Fruit fly (Drosophila melanogaster) whole organism, embryonic: Measurements from ENCODE around the gene yin.

Source experiments
- Asciz ChIP-seq: fragments of 200-800 bp; sonication (Bioruptor generic); optimal IDR thresholded peaks from 2 replicates; lab custom pipeline; 2017; ENCODE audit warnings: missing biosample characterization, mild to moderate bottlenecking, missing genetic modification characterization, missing genetic modification reagents
- Blimp-1 ChIP-seq: fragments of 200-800 bp; sonication (Bioruptor generic); optimal IDR thresholded peaks from 3 replicates; lab custom pipeline; 2018; ENCODE audit warnings: missing biosample characterization, missing genetic modification characterization, mild to moderate bottlenecking, moderate library complexity, missing genetic modification reagents
- CG10267 ChIP-seq: fragments of 200-800 bp; sonication (Bioruptor generic); optimal IDR thresholded peaks from 2 replicates; lab custom pipeline; 2018; ENCODE audit warnings: missing biosample characterization, mild to moderate bottlenecking, missing genetic modification characterization, moderate library complexity
- CG10321 ChIP-seq: fragments of 200-800 bp; sonication (Bioruptor generic); IDR thresholded peaks from 2 replicates; pipeline ENCODE4 v1.3.6; 2022; ENCODE audit warnings: missing biosample characterization, missing genetic modification characterization
- CG12942 ChIP-seq: fragments of 200-800 bp; sonication (Bioruptor generic); optimal IDR thresholded peaks from 3 replicates; lab custom pipeline; 2016; ENCODE audit warnings: missing biosample characterization, missing genetic modification characterization
- CG13775 ChIP-seq: fragments of 200-800 bp; sonication (Bioruptor generic); optimal IDR thresholded peaks from 3 replicates; lab custom pipeline; 2017; ENCODE audit warnings: missing biosample characterization, mild to moderate bottlenecking, missing genetic modification characterization
- CG17361 ChIP-seq: fragments of 200-800 bp; sonication (Bioruptor generic); IDR thresholded peaks from 3 replicates; pipeline ENCODE4 v1.3.6; 2022; ENCODE audit warnings: missing biosample characterization, missing genetic modification characterization
- CG1792 ChIP-seq: fragments of 200-800 bp; sonication (Bioruptor generic); optimal IDR thresholded peaks from 2 replicates; lab custom pipeline; 2016; ENCODE audit warnings: missing biosample characterization, missing genetic modification characterization
- CG2116 ChIP-seq: fragments of 200-800 bp; sonication (Bioruptor generic); optimal IDR thresholded peaks from 3 replicates; lab custom pipeline; 2018; ENCODE audit warnings: missing biosample characterization, mild to moderate bottlenecking, missing genetic modification characterization
- CG31365 ChIP-seq: fragments of 200-800 bp; sonication (Bioruptor generic); optimal IDR thresholded peaks from 2 replicates; lab custom pipeline; 2018; ENCODE audit warnings: missing biosample characterization, mild to moderate bottlenecking, missing genetic modification characterization
- CG3163 ChIP-seq: fragments of 200-800 bp; sonication (Bioruptor generic); optimal IDR thresholded peaks from 3 replicates; lab custom pipeline; 2016; ENCODE audit warnings: missing biosample characterization, missing genetic modification characterization
- CG32532 ChIP-seq: fragments of 200-800 bp; sonication (Bioruptor generic); IDR thresholded peaks from 2 replicates; pipeline ENCODE4 v1.3.6; 2022; ENCODE audit warnings: missing biosample characterization, missing genetic modification characterization
- CG3838 ChIP-seq: fragments of 200-800 bp; sonication (Bioruptor generic); optimal IDR thresholded peaks from 3 replicates; lab custom pipeline; 2016; ENCODE audit warnings: missing biosample characterization, missing genetic modification characterization
- CG6175 ChIP-seq: fragments of 200-800 bp; sonication (Bioruptor generic); IDR thresholded peaks from 3 replicates; pipeline ENCODE4 v1.3.6; 2022; ENCODE audit warnings: missing biosample characterization, missing genetic modification characterization
- CG7372 ChIP-seq: fragments of 200-800 bp; sonication (Bioruptor generic); IDR thresholded peaks from 2 replicates; pipeline ENCODE4 v1.3.6; 2022; ENCODE audit warnings: missing biosample characterization, missing genetic modification characterization
- CG8290 ChIP-seq, 3 experiments: fragments of 200-800 bp; sonication (Bioruptor generic); optimal IDR thresholded peaks; 2 replicates each; lab custom pipeline; 2016 to 2019; ENCODE audit warnings: missing biosample characterization in 3 of 3, missing genetic modification characterization in 3 of 3, mild to moderate bottlenecking in 2 of 3, moderate library complexity in 1 of 3
- CG8359 ChIP-seq: fragments of 200-800 bp; sonication (Bioruptor generic); optimal IDR thresholded peaks from 2 replicates; lab custom pipeline; 2017; ENCODE audit warnings: missing biosample characterization, mild to moderate bottlenecking, missing genetic modification characterization, borderline replicate concordance
- D ChIP-seq, 2 experiments: fragments of 200-800 bp in 1 of 2; fragments of >200 bp in 1 of 2; sonication (Bioruptor generic) in 1 of 2; optimal IDR thresholded peaks; 2 replicates in 1 of 2; 3 replicates in 1 of 2; lab custom pipeline; 2017; ENCODE audit warnings: mild to moderate bottlenecking in 1 of 2, missing biosample characterization in 1 of 2, missing genetic modification characterization in 1 of 2, missing genetic modification reagents in 1 of 2
- Doc3 ChIP-seq: fragments of 200-800 bp; sonication (Bioruptor generic); IDR thresholded peaks from 3 replicates; pipeline ENCODE4 v1.3.6; 2022; ENCODE audit warnings: missing biosample characterization, missing genetic modification characterization; ENCODE audit not compliant: partially characterized antibody
- Drgx ChIP-seq: fragments of 200-800 bp; sonication (Bioruptor generic); IDR thresholded peaks from 2 replicates; pipeline ENCODE4 v1.3.6; 2022; ENCODE audit warnings: missing biosample characterization, missing genetic modification characterization
- Ets65A ChIP-seq: fragments of 200-800 bp; sonication (Bioruptor generic); peaks from one replicate; lab custom pipeline; 2016; ENCODE audit warnings: missing biosample characterization, missing genetic modification characterization
- Hey ChIP-seq: fragments of 200-800 bp; sonication (Bioruptor generic); optimal IDR thresholded peaks from 3 replicates; lab custom pipeline; 2018; ENCODE audit warnings: missing biosample characterization, mild to moderate bottlenecking, missing genetic modification characterization
- Med ChIP-seq: fragments of 200-800 bp; sonication (Bioruptor generic); peaks from one replicate; lab custom pipeline; 2016; ENCODE audit warnings: missing biosample characterization, missing genetic modification characterization, mild to moderate bottlenecking, inconsistent platforms, moderate library complexity
- NC2β ChIP-seq: fragments of 200-800 bp; sonication (Bioruptor generic); optimal IDR thresholded peaks from 2 replicates; lab custom pipeline; 2016; ENCODE audit warnings: missing biosample characterization, missing genetic modification characterization
- Opbp ChIP-seq: fragments of 200-800 bp; sonication (Bioruptor generic); IDR thresholded peaks from 3 replicates; pipeline ENCODE4 v1.3.6; 2022; ENCODE audit warnings: missing biosample characterization, missing genetic modification characterization; ENCODE audit not compliant: partially characterized antibody
- Rfx ChIP-seq: fragments of 200-800 bp; sonication (Bioruptor generic); IDR thresholded peaks from 2 replicates; pipeline ENCODE4 v1.3.6; 2022; ENCODE audit warnings: missing biosample characterization, missing genetic modification characterization
- ab ChIP-seq: fragments of 200-800 bp; sonication (Bioruptor generic); optimal IDR thresholded peaks from 2 replicates; lab custom pipeline; 2016; ENCODE audit warnings: missing biosample characterization, missing genetic modification characterization
- ac ChIP-seq: fragments of 200-800 bp; sonication (Bioruptor generic); optimal IDR thresholded peaks from 3 replicates; lab custom pipeline; 2017; ENCODE audit warnings: missing biosample characterization, mild to moderate bottlenecking, missing genetic modification characterization
- amos ChIP-seq: fragments of 200-800 bp; sonication (Bioruptor generic); IDR thresholded peaks from 2 replicates; pipeline ENCODE4 v1.3.6; 2022; ENCODE audit warnings: missing biosample characterization, missing genetic modification characterization; ENCODE audit not compliant: partially characterized antibody
- chinmo ChIP-seq: fragments of 200-800 bp; sonication (Bioruptor generic); IDR thresholded peaks from 4 replicates; pipeline ENCODE4 v1.3.6; 2022; ENCODE audit warnings: missing biosample characterization, missing genetic modification characterization; ENCODE audit not compliant: partially characterized antibody
- ci ChIP-seq: fragments of 200-800 bp; sonication (Bioruptor generic); IDR thresholded peaks from 3 replicates; pipeline ENCODE4 v1.3.6; 2022; ENCODE audit warnings: missing biosample characterization, missing genetic modification characterization
- gcm ChIP-seq: fragments of 200-800 bp; sonication (Bioruptor generic); optimal IDR thresholded peaks from 2 replicates; lab custom pipeline; 2019; ENCODE audit warnings: missing biosample characterization, mild to moderate bottlenecking, missing genetic modification characterization, moderate library complexity
- gt ChIP-seq: fragments of 200-800 bp; sonication (Bioruptor generic); IDR thresholded peaks from 2 replicates; pipeline ENCODE4 v1.3.6; 2022; ENCODE audit warnings: missing biosample characterization, missing genetic modification characterization
- her ChIP-seq: fragments of 200-800 bp; sonication (Bioruptor generic); optimal IDR thresholded peaks from 2 replicates; lab custom pipeline; 2016; ENCODE audit warnings: missing biosample characterization, missing genetic modification characterization
- jing ChIP-seq: fragments of 200-800 bp; sonication (Bioruptor generic); optimal IDR thresholded peaks from 2 replicates; lab custom pipeline; 2018; ENCODE audit warnings: missing biosample characterization, mild to moderate bottlenecking, missing genetic modification characterization
- kni ChIP-seq: fragments of 200-800 bp; sonication (Bioruptor generic); optimal IDR thresholded peaks from 3 replicates; lab custom pipeline; 2017; ENCODE audit warnings: mild to moderate bottlenecking, missing biosample characterization, missing genetic modification reagents, missing genetic modification characterization
- lov ChIP-seq, 2 experiments: fragments of 200-800 bp in 1 of 2; fragments of >200 bp in 1 of 2; sonication (Bioruptor generic) in 1 of 2; IDR thresholded peaks in 1 of 2; optimal IDR thresholded peaks in 1 of 2; 2 replicates in 1 of 2; 3 replicates in 1 of 2; pipeline versions ENCODE4 v1.3.6 to Lab custom; 2017 to 2022; ENCODE audit warnings: missing biosample characterization in 1 of 2, missing genetic modification characterization in 1 of 2
- nom ChIP-seq: fragments of 200-800 bp; sonication (Bioruptor generic); optimal IDR thresholded peaks from 2 replicates; lab custom pipeline; 2017; ENCODE audit warnings: missing biosample characterization, missing genetic modification characterization, mild to moderate bottlenecking, moderate library complexity, missing genetic modification reagents
- row ChIP-seq: fragments of 200-800 bp; sonication (Bioruptor generic); IDR thresholded peaks from 3 replicates; pipeline ENCODE4 v1.3.6; 2022; ENCODE audit warnings: missing biosample characterization, missing genetic modification characterization
- sens ChIP-seq: fragments of 200-800 bp; sonication (Bioruptor generic); peaks from one replicate; lab custom pipeline; 2016; ENCODE audit warnings: missing biosample characterization, missing genetic modification characterization
- stwl ChIP-seq: fragments of 200-800 bp; sonication (Bioruptor generic); optimal IDR thresholded peaks from 3 replicates; lab custom pipeline; 2018; ENCODE audit warnings: missing biosample characterization, mild to moderate bottlenecking, missing genetic modification characterization, moderate library complexity
- tll ChIP-seq, 2 experiments: fragments of 200-800 bp in 1 of 2; fragments of >200 bp in 1 of 2; sonication (Bioruptor generic) in 1 of 2; optimal IDR thresholded peaks; 2 replicates each; lab custom pipeline; 2017 to 2019; ENCODE audit warnings: missing biosample characterization in 2 of 2, missing genetic modification characterization in 2 of 2, mild to moderate bottlenecking in 1 of 2, moderate library complexity in 1 of 2
- vvl ChIP-seq: fragments of 200-800 bp; sonication (Bioruptor generic); IDR thresholded peaks from 2 replicates; pipeline ENCODE4 v1.3.6; 2022; ENCODE audit warnings: missing biosample characterization, missing genetic modification characterization
- yki ChIP-seq: fragments of >200 bp; optimal IDR thresholded peaks from 3 replicates; lab custom pipeline; 2018
- z ChIP-seq: fragments of 200-800 bp; sonication (Bioruptor generic); IDR thresholded peaks from 3 replicates; pipeline ENCODE4 v1.3.6; 2022; ENCODE audit warnings: missing biosample characterization, missing genetic modification characterization
- zfh1 ChIP-seq: fragments of 200-800 bp; sonication (Bioruptor generic); IDR thresholded peaks from 3 replicates; pipeline ENCODE4 v1.3.6; 2022; ENCODE audit warnings: missing biosample characterization, missing genetic modification characterization

The yin gene

dm6 chrX:3861183-3861582 is 10.6 kb downstream of the yin start (continued):
- TF ChIP-seq gcm (GFP tag; lab: Kevin White, UChicago), result peak; percentile 22
- no peak for TF ChIP-seq CG17361 (GFP tag; lab: Robert Waterston, UW)
- peak; percentile 19; the same call in 1 of the 3 replicates for TF ChIP-seq row (GFP tag; lab: Robert Waterston, UW)
- TF ChIP-seq Ets65A (GFP tag; lab: Kevin White, UChicago), result no peak
- peak; percentile 19; the same call in 1 of the 2 replicates for TF ChIP-seq amos
- no peak for TF ChIP-seq CG7372
- TF ChIP-seq z (GFP tag; lab: Robert Waterston, UW), result no peak
- TF ChIP-seq stwl (tag; lab: Kevin White, UChicago), result peak; percentile 46
- TF ChIP-seq Opbp (GFP tag; lab: Robert Waterston, UW), result 0 out of 3 replicates have a peak, but pooled peaks have one; percentile 31
- peak; percentile 74 for TF ChIP-seq CG8290 (GFP tag; optimal IDR thresholded peaks at IDR 0.05; lab: Kevin White, UChicago)
- TF ChIP-seq CG8290 (tag; optimal IDR thresholded peaks at IDR 0.05; lab: Kevin White, UChicago), result peak in 1 of 2 experiments; percentile 11
- no peak for TF ChIP-seq CG10267 (tag; lab: Kevin White, UChicago)
- peak; percentile 6 for TF ChIP-seq her
- TF ChIP-seq chinmo (GFP tag; lab: Robert Waterston, UW), result peak; percentile 62; the same call in 1 of the 4 replicates
- no peak for TF ChIP-seq CG8359 (GFP tag; lab: Kevin White, UChicago)
- 0 out of 3 replicates have a peak, but pooled peaks have one; percentile 43 for TF ChIP-seq ci
- no peak for TF ChIP-seq tll (GFP tag; optimal IDR thresholded peaks at IDR 0.05; lab: Kevin White, UChicago)
- TF ChIP-seq CG32532 (GFP tag; lab: Robert Waterston, UW), result 0 out of 2 replicates have a peak, but pooled peaks have one; percentile 14
- TF ChIP-seq lov (optimal IDR thresholded peaks at IDR 0.05; lab: Kevin White, UChicago), result no peak
- TF ChIP-seq lov (GFP tag; IDR thresholded peaks at IDR 0.05; lab: Robert Waterston, UW), result no peak
- no peak for TF ChIP-seq ac
- TF ChIP-seq Doc3 (GFP tag; lab: Robert Waterston, UW), result no peak
- TF ChIP-seq CG3838 (GFP tag; lab: Kevin White, UChicago), result no peak
- peak; percentile 96 for TF ChIP-seq CG10321 (GFP tag; lab: Robert Waterston, UW)
- TF ChIP-seq CG13775 (GFP tag; lab: Kevin White, UChicago), result no peak
- TF ChIP-seq CG3163 (GFP tag; lab: Kevin White, UChicago), result peak; percentile 5
- TF ChIP-seq ab (GFP tag; lab: Kevin White, UChicago), result no peak
- TF ChIP-seq CG6175 (GFP tag; lab: Robert Waterston, UW), result 0 out of 3 replicates have a peak, but pooled peaks have one; percentile 19
- no peak for TF ChIP-seq NC2β (GFP tag; lab: Kevin White, UChicago)
- no peak for TF ChIP-seq yki (lab: Kevin White, UChicago)
- peak; percentile 43; the same call in 1 of the 3 replicates for TF ChIP-seq zfh1
- TF ChIP-seq kni (GFP tag; lab: Kevin White, UChicago), result peak; percentile 9

DNA sequence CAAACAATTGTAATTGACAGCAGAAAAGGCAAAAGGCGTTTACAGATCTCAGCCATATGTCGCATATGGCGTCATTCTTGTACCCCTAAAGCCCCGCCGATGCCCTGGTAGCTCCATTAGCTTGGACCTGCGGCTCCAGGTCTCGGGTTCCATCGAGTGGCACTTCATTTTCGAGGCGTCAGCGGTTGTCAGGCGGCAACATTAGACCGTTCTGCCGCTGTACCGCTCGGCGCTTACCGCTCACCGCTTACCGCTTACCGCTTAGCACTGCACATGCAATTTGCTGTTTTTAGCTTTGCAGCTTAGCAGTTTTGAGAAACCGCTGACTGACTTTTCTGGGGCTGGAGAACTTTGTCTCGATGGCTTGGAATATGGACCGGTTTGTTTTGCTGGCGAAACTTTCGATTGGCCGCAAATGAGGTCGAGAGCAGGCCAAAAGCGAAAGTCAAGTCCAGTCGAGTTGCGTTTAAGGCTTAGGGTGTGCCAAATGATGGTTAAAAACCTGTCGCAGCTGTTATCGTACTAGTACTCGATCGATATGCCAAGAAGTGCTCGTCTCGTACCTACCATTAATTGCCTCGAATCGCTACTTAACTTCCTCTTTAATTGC is 22.2 kb downstream of the yin start:
- TF ChIP-seq Blimp-1 (GFP tag; lab: Kevin White, UChicago) (peak; percentile 16), gt (GFP tag; lab: Robert Waterston, UW) (no peak), Asciz (GFP tag; lab: Kevin White, UChicago) (no peak)

DNA sequence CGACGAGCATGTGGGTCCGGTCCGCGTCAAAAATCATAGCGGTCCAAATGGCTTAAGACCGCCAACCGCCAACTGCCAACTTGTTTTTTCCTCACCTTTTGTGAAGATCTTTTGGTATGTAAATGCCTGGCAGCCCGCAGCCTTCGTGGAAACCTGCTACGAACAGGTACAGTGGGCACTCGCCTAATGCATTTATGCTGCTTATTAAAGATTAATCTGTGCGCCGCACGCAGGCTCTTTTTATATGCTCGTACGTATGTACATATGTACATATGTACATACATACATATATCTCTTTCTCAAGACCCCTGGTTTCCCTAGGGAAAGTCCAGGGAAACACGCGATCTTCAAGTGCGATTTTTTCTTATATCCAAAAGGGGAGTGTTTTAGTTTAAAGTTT is 25.3 kb downstream of the yin start:
- TF ChIP-seq CG1792 (GFP tag; lab: Kevin White, UChicago) (no peak), nom (GFP tag; lab: Kevin White, UChicago) (no peak), vvl (GFP tag; lab: Robert Waterston, UW) (peak; percentile 40; the same call in 1 of the 2 replicates), jing (GFP tag; lab: Kevin White, UChicago) (no peak), CG2116 (no peak), Rfx (GFP tag; lab: Robert Waterston, UW) (0 out of 2 replicates have a peak, but pooled peaks have one; percentile 8), Doc3 (GFP tag; lab: Robert Waterston, UW) (no peak), D (optimal IDR thresholded peaks at IDR 0.05; lab: Kevin White, UChicago) (no peak), D (GFP tag; optimal IDR thresholded peaks at IDR 0.05; lab: Kevin White, UChicago) (no peak), CG31365 (no peak), Med (peak; percentile 12), zfh1 (no peak), Hey (tag; lab: Kevin White, UChicago) (no peak), CG12942 (no peak), Drgx (GFP tag; lab: Robert Waterston, UW) (peak; percentile 9; the same call in 1 of the 2 replicates), sens (GFP tag; lab: Kevin White, UChicago) (peak; percentile 36), ac (no peak)
